Worm (Caenorhabditis elegans): ENCODE data around the gene daf-2.

ce11 chrIII:2972977-2973376, 67.7 kb downstream of the daf-2 start:
- TF ChIP-seq him-1 (tag; optimal IDR thresholded peaks at IDR 0.05) = no peak
- no peak for TF ChIP-seq W03F9.2 (tag; optimal IDR thresholded peaks at IDR 0.05)
- no peak for TF ChIP-seq dao-5 (tag; optimal IDR thresholded peaks at IDR 0.05)
